Fruit fly (Drosophila melanogaster) whole organism, embryonic: ENCODE results near the gene CG42271.

ENCODE experiments used
- CG15073 ChIP-seq: fragments of 200-800 bp; sonication (Bioruptor generic); optimal IDR thresholded peaks from 2 replicates; lab custom pipeline; 2016; ENCODE audit warnings: missing biosample characterization, missing genetic modification characterization
- CG1529 ChIP-seq: fragments of 200-800 bp; sonication (Bioruptor generic); optimal IDR thresholded peaks from 3 replicates; lab custom pipeline; 2018; ENCODE audit warnings: missing biosample characterization, missing genetic modification characterization
- CG9437 ChIP-seq: fragments of 200-800 bp; sonication (Bioruptor generic); optimal IDR thresholded peaks from 2 replicates; lab custom pipeline; 2018; ENCODE audit warnings: missing biosample characterization, mild to moderate bottlenecking, missing genetic modification characterization
- Kr ChIP-seq: fragments of 200-800 bp; sonication (Bioruptor generic); optimal IDR thresholded peaks from 2 replicates; lab custom pipeline; 2017; ENCODE audit warnings: missing biosample characterization, mild to moderate bottlenecking, missing genetic modification characterization
- pros ChIP-seq: fragments of 200-800 bp; sonication (Bioruptor generic); optimal IDR thresholded peaks from 3 replicates; lab custom pipeline; 2019; ENCODE audit warnings: missing biosample characterization, mild to moderate bottlenecking, missing genetic modification characterization, moderate library complexity

- TF ChIP-seq Kr = no peak
- TF ChIP-seq pros (GFP tag; lab: Kevin White, UChicago) = peak; percentile 15
- peak; percentile 46 for TF ChIP-seq CG1529 (GFP tag; lab: Kevin White, UChicago)
- peak; percentile 55 for TF ChIP-seq CG9437
- TF ChIP-seq CG15073 (GFP tag; lab: Kevin White, UChicago) = no peak
Observed at dm6 chrX:14208426-14209208, 25.2 kb downstream of the CG42271 start.
